Worm (Caenorhabditis elegans) whole organism, young adult: Measurements from ENCODE around the gene C34E10.12.
A peak's percentile ranks its signal among the peaks of the same experiment; 100 is the strongest.

Experiments used
- B0035.1 ChIP-seq: sonication (generic microtip); optimal IDR thresholded peaks from 2 replicates; lab custom pipeline; 2016; ENCODE audit warnings: missing genetic modification characterization, mild to moderate bottlenecking, missing compliant biosample characterization, missing genotype, missing genetic modification reagents
- F37B4.10 ChIP-seq: fragments of 200-800 bp; sonication (Bioruptor generic); IDR thresholded peaks from 2 replicates; pipeline ENCODE4 v1.3.6; 2022; ENCODE audit warnings: missing genetic modification characterization, missing compliant biosample characterization
- K11D2.4 ChIP-seq: fragments of 200-800 bp; sonication (Bioruptor generic); IDR thresholded peaks from 2 replicates; pipeline ENCODE4 v1.3.6; 2022; ENCODE audit warnings: missing genetic modification reagents, missing genetic modification characterization, missing compliant biosample characterization
- Y79H2A.3 ChIP-seq: fragments of 200-800 bp; sonication (Bioruptor generic); conservative IDR thresholded peaks from 2 replicates; pipeline ENCODE4 v1.3.6; 2022; ENCODE audit warnings: missing genetic modification reagents, missing genetic modification characterization, missing compliant biosample characterization
- ZK185.1 ChIP-seq: sonication (generic microtip); optimal IDR thresholded peaks from 2 replicates; lab custom pipeline; 2016; ENCODE audit warnings: mild to moderate bottlenecking, missing genetic modification characterization, missing compliant biosample characterization; ENCODE audit not compliant: poor library complexity, severe bottlenecking
- attf-5 ChIP-seq: fragments of 200-800 bp; sonication (Bioruptor generic); optimal IDR thresholded peaks from 2 replicates; lab custom pipeline; 2018; ENCODE audit warnings: mild to moderate bottlenecking, missing genetic modification characterization, missing compliant biosample characterization
- bed-1 ChIP-seq: fragments of 200-800 bp; sonication (Bioruptor generic); IDR thresholded peaks from 2 replicates; pipeline ENCODE4 v1.3.6; 2022; ENCODE audit warnings: missing genetic modification reagents, missing genetic modification characterization, missing compliant biosample characterization
- ccch-3 ChIP-seq: fragments of 200-800 bp; sonication (Bioruptor generic); optimal IDR thresholded peaks from 2 replicates; lab custom pipeline; 2018; ENCODE audit warnings: mild to moderate bottlenecking, missing genetic modification characterization, missing compliant biosample characterization
- ceh-58 ChIP-seq: fragments of 200-800 bp; sonication (Bioruptor generic); IDR thresholded peaks from 2 replicates; pipeline ENCODE4 v1.3.6; 2022; ENCODE audit warnings: missing genetic modification characterization, missing compliant biosample characterization
- dpl-1 ChIP-seq: fragments of 150-350 bp; optimal IDR thresholded peaks from 2 replicates; lab custom pipeline; 2014; ENCODE audit warnings: missing biosample characterization, missing genetic modification reagents, missing genetic modification characterization
- egl-44 ChIP-seq: fragments of 200-800 bp; sonication (Bioruptor generic); IDR thresholded peaks from 2 replicates; pipeline ENCODE4 v1.3.6; 2022; ENCODE audit warnings: missing genetic modification reagents, missing genetic modification characterization, missing compliant biosample characterization
- ekl-4 ChIP-seq: fragments of 200-800 bp; sonication (Bioruptor generic); IDR thresholded peaks from 2 replicates; pipeline ENCODE4 v1.3.6; 2022; ENCODE audit warnings: missing genetic modification reagents, missing genetic modification characterization, missing compliant biosample characterization
- fkh-3 ChIP-seq: sonication (generic microtip); optimal IDR thresholded peaks from 2 replicates; lab custom pipeline; 2016; ENCODE audit warnings: mild to moderate bottlenecking, missing genetic modification characterization, missing compliant biosample characterization
- gei-17 ChIP-seq: fragments of 200-800 bp; sonication (Bioruptor generic); optimal IDR thresholded peaks from 2 replicates; lab custom pipeline; 2018; ENCODE audit warnings: mild to moderate bottlenecking, missing genetic modification characterization, missing compliant biosample characterization
- hlh-12 ChIP-seq: sonication (generic microtip); optimal IDR thresholded peaks from 2 replicates; lab custom pipeline; 2016; ENCODE audit warnings: missing genetic modification characterization, missing compliant biosample characterization
- hlh-26 ChIP-seq: fragments of 200-800 bp; sonication (Bioruptor generic); conservative IDR thresholded peaks from 2 replicates; pipeline ENCODE4 v1.3.6; 2022; ENCODE audit warnings: missing genetic modification reagents, missing genetic modification characterization, missing compliant biosample characterization
- hmg-1.2 ChIP-seq: fragments of 200-800 bp; sonication (Bioruptor generic); IDR thresholded peaks from 2 replicates; pipeline ENCODE4 v1.3.6; 2022; ENCODE audit warnings: missing genetic modification reagents, missing genetic modification characterization, missing compliant biosample characterization
- lag-1 ChIP-seq: fragments of 200-800 bp; sonication (Bioruptor generic); IDR thresholded peaks from 2 replicates; pipeline ENCODE4 v1.3.6; 2022; ENCODE audit warnings: missing genetic modification reagents, missing genetic modification characterization, missing compliant biosample characterization
- let-526 ChIP-seq: fragments of 200-800 bp; sonication (Bioruptor generic); IDR thresholded peaks from 2 replicates; pipeline ENCODE4 v1.3.6; 2022; ENCODE audit warnings: missing genetic modification reagents, missing genetic modification characterization, missing compliant biosample characterization
- lin-54 ChIP-seq: fragments of 200-800 bp; sonication (Bioruptor generic); optimal IDR thresholded peaks from 2 replicates; lab custom pipeline; 2018; ENCODE audit warnings: mild to moderate bottlenecking, missing genetic modification characterization, missing compliant biosample characterization
- lsl-1 ChIP-seq: fragments of 200-800 bp; sonication (Bioruptor generic); optimal IDR thresholded peaks from 2 replicates; lab custom pipeline; 2018; ENCODE audit warnings: mild to moderate bottlenecking, missing genetic modification characterization, moderate library complexity, missing compliant biosample characterization
- mes-4 ChIP-seq: sonication (generic microtip); optimal IDR thresholded peaks from 2 replicates; lab custom pipeline; 2016; ENCODE audit warnings: missing genotype, missing genetic modification characterization, missing compliant biosample characterization
- pbrm-1 ChIP-seq: fragments of 200-800 bp; sonication (Bioruptor generic); IDR thresholded peaks from 2 replicates; pipeline ENCODE4 v1.3.6; 2022; ENCODE audit warnings: missing genetic modification reagents, missing genetic modification characterization, missing compliant biosample characterization
- repo-1 ChIP-seq: sonication (generic microtip); optimal IDR thresholded peaks from 2 replicates; lab custom pipeline; 2017; ENCODE audit warnings: mild to moderate bottlenecking, missing genetic modification characterization, missing compliant biosample characterization
- rpc-1 ChIP-seq, 2 experiments: fragments of 150-350 bp in 1 of 2; sonication (generic microtip) in 1 of 2; optimal IDR thresholded peaks; 2 replicates each; lab custom pipeline; 2014 to 2018; ENCODE audit warnings: missing biosample characterization in 1 of 2, missing genetic modification characterization in 1 of 2, missing genetic modification reagents in 1 of 2, missing genotype in 1 of 2
- sdz-38 ChIP-seq: sonication (generic microtip); optimal IDR thresholded peaks from 2 replicates; lab custom pipeline; 2016; ENCODE audit warnings: missing genotype, missing genetic modification characterization, missing compliant biosample characterization
- snpc-1.1 ChIP-seq: sonication (generic microtip); optimal IDR thresholded peaks from 2 replicates; lab custom pipeline; 2017; ENCODE audit warnings: missing genetic modification characterization, mild to moderate bottlenecking, missing compliant biosample characterization, antibody characterized with exemption, moderate library complexity, missing genotype, missing genetic modification reagents; ENCODE audit not compliant: insufficient read depth
- snpc-4 ChIP-seq, 5 experiments: fragments of 150-350 bp in 1 of 5; sonication (generic microtip) in 4 of 5; optimal IDR thresholded peaks; 2 replicates each; lab custom pipeline; 2014 to 2018; ENCODE audit warnings: missing genetic modification characterization in 5 of 5, missing biosample characterization in 3 of 5, antibody characterized with exemption in 2 of 5, mild to moderate bottlenecking in 2 of 5, missing compliant biosample characterization in 2 of 5, missing genotype in 2 of 5, moderate library complexity in 2 of 5, missing genetic modification reagents in 1 of 5
- somi-1 ChIP-seq: fragments of 200-800 bp; sonication (Bioruptor generic); optimal IDR thresholded peaks from 2 replicates; lab custom pipeline; 2018; ENCODE audit warnings: mild to moderate bottlenecking, missing genetic modification characterization, missing compliant biosample characterization
- zim-3 ChIP-seq: sonication (generic microtip); optimal IDR thresholded peaks from 2 replicates; lab custom pipeline; 2017; ENCODE audit warnings: mild to moderate bottlenecking, missing genetic modification characterization, moderate library complexity, missing compliant biosample characterization
- ztf-25 ChIP-seq: fragments of 200-800 bp; sonication (Bioruptor generic); IDR thresholded peaks from 2 replicates; pipeline ENCODE4 v1.3.6; 2022; ENCODE audit warnings: missing genetic modification reagents, missing genetic modification characterization, missing compliant biosample characterization
- ztf-26 ChIP-seq: sonication (generic microtip); optimal IDR thresholded peaks from 2 replicates; lab custom pipeline; 2017; ENCODE audit warnings: missing genetic modification characterization, missing compliant biosample characterization

The C34E10.12 gene

DNA sequence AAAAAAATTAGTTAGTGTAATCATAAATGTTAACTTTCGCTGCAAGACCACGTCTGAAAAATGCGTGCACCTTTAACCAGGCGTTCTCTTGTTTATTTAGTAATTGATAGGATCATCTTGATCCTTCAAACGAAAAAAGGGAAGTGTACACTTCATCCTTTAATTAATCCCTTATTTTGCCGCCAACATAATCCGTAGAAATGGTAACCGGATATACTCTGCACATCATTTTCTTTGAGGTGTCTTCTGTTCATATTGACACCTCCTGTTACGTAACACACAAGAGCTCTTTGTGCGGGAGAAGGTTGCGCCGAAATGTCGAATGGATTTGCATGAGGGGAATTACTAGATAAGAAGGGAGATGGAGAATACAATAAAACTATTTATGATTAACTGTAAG is 21.0 kb upstream of the C34E10.12 start (continued):
- TF ChIP-seq ekl-4: no peak

ce11 chrIII:5245067-5245466 is 17.4 kb upstream of the C34E10.12 start:
- TF ChIP-seq zim-3 (tag; lab: Kevin White, UChicago): no peak
- no peak for TF ChIP-seq ccch-3 (GFP tag; lab: Kevin White, UChicago)
- no peak for TF ChIP-seq ztf-25 (GFP tag; lab: Robert Waterston, UW)
- TF ChIP-seq rpc-1 (optimal IDR thresholded peaks at IDR 0.05; lab: Kevin White, UChicago): no peak
- no peak for TF ChIP-seq rpc-1 (tag; optimal IDR thresholded peaks at IDR 0.05; lab: Kevin White, UChicago)
- no peak for TF ChIP-seq hlh-26 (GFP tag; lab: Robert Waterston, UW)
- TF ChIP-seq fkh-3 (tag; lab: Kevin White, UChicago): no peak
- TF ChIP-seq pbrm-1 (GFP tag; lab: Robert Waterston, UW): no peak
- no peak for TF ChIP-seq snpc-1.1 (tag; lab: Kevin White, UChicago)
- TF ChIP-seq somi-1 (GFP tag; lab: Kevin White, UChicago): no peak
- TF ChIP-seq gei-17: no peak
- TF ChIP-seq lin-54 (GFP tag; lab: Kevin White, UChicago): no peak

- no peak for TF ChIP-seq bed-1 (GFP tag; lab: Robert Waterston, UW)
- no peak for TF ChIP-seq snpc-1.1 (tag; lab: Kevin White, UChicago)
- TF ChIP-seq lag-1: no peak
- no peak for TF ChIP-seq repo-1 (tag; lab: Kevin White, UChicago)
- TF ChIP-seq dpl-1: no peak
- no peak for TF ChIP-seq attf-5 (GFP tag; lab: Kevin White, UChicago)
- no peak for TF ChIP-seq ZK185.1 (tag; lab: Kevin White, UChicago)
- TF ChIP-seq B0035.1 (tag; lab: Kevin White, UChicago): no peak
Observed at ce11 chrIII:5244539-5244938, 16.9 kb upstream of the C34E10.12 start, which contains the start of gene cnd-1. Gene cnd-1, minus strand, starts transcription at chrIII:5244639.

- TF ChIP-seq Y79H2A.3 (GFP tag; lab: Robert Waterston, UW) (no peak), F37B4.10 (GFP tag; lab: Robert Waterston, UW) (0 out of 2 replicates have a peak, but pooled peaks have one; percentile 53), snpc-4 (GFP tag; optimal IDR thresholded peaks at IDR 0.05; lab: Kevin White, UChicago) (no peak), snpc-4 (tag; optimal IDR thresholded peaks at IDR 0.05; lab: Kevin White, UChicago) (no peak)
- TF ChIP-seq, all 124 proteins: peak for 1
Observed at ce11 chrIII:5241854-5242253, 14.2 kb upstream of the C34E10.12 start.

DNA sequence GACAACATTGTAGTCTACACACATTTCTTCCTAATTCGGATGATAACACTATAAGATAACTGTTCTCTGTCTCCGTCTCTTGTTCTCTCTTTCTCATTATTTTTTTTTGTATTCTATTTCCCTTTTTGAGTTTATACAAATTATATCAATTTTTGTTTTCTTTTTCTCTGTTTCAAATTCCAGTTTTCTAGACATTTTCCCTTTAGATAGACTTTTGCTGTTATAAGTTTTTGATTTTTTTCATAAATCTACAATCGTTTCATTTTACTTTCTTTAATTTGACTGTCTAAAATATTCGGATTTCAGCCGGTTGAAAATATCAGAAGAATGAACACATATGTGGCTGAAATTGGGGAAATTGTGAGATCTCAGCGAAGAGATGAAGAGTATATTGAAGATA is 8.4 kb upstream of the C34E10.12 start, which contains the start of gene prx-10:
Gene prx-10, plus strand, starts transcription at position 301 of the 400 bp plus-strand sequence.
- no peak for TF ChIP-seq hmg-1.2 (GFP tag; lab: Robert Waterston, UW)
- TF ChIP-seq ztf-26 (tag; lab: Kevin White, UChicago): no peak
- TF ChIP-seq ceh-58 (GFP tag; lab: Robert Waterston, UW): no peak
- TF ChIP-seq lsl-1 (GFP tag; lab: Kevin White, UChicago): no peak
- no peak for TF ChIP-seq sdz-38 (tag; lab: Kevin White, UChicago)
- no peak for TF ChIP-seq let-526 (GFP tag; lab: Robert Waterston, UW)
- no peak for TF ChIP-seq mes-4 (tag; lab: Kevin White, UChicago)
- no peak for TF ChIP-seq hlh-12
- TF ChIP-seq K11D2.4 (GFP tag; lab: Robert Waterston, UW): no peak
- TF ChIP-seq egl-44 (GFP tag; lab: Robert Waterston, UW): no peak
- TF ChIP-seq, all 124 proteins: peak for 0
